Worm (Caenorhabditis elegans): ENCODE data around the gene F55G1.1.

The F55G1.1 gene

ce11 chrIV:7486201-7486947 is 5.2 kb upstream of the F55G1.1 start, which contains the start of the genes his-61 and his-62 (continued):
- TF ChIP-seq dpl-1 (GFP tag; optimal IDR thresholded peaks at IDR 0.05) (peak; percentile 42), D1046.2 (GFP tag; IDR thresholded peaks at IDR 0.05) (0 out of 2 replicates have a peak, but pooled peaks have one; percentile 40), hmg-1.1 (GFP tag; IDR thresholded peaks at IDR 0.05) (peak; percentile 48; the same call in 1 of the 2 replicates), dmd-9 (GFP tag; IDR thresholded peaks at IDR 0.05) (no peak), lin-13 (GFP tag; optimal IDR thresholded peaks at IDR 0.05) (peak; percentile 36), pha-4 (GFP tag; IDR thresholded peaks at IDR 0.05) (peak; percentile 66; the same call in 1 of the 2 replicates), pha-4 (tag; optimal IDR thresholded peaks at IDR 0.05) (no peak), ceh-44 (GFP tag; IDR thresholded peaks at IDR 0.05) (no peak), nhr-41 (GFP tag; IDR thresholded peaks at IDR 0.05) (0 out of 2 replicates have a peak, but pooled peaks have one; percentile 20), saeg-2 (GFP tag; IDR thresholded peaks at IDR 0.05) (0 out of 2 replicates have a peak, but pooled peaks have one; percentile 46), sdz-12 (GFP tag; optimal IDR thresholded peaks at IDR 0.05) (no peak), set-16 (GFP tag; IDR thresholded peaks at IDR 0.05) (peak; percentile 27; the same call in 1 of the 2 replicates), mdl-1 (tag; optimal IDR thresholded peaks at IDR 0.05) (no peak), lin-15B (tag; optimal IDR thresholded peaks at IDR 0.05) (no peak), ZK546.5 (tag; optimal IDR thresholded peaks at IDR 0.05) (no peak), dmd-8 (GFP tag; IDR thresholded peaks at IDR 0.05) (peak; percentile 68; the same call in 1 of the 2 replicates), lim-7 (GFP tag; IDR thresholded peaks at IDR 0.05) (peak; percentile 64), skn-1 (tag; optimal IDR thresholded peaks at IDR 0.05) (no peak), R02D3.7 (tag; optimal IDR thresholded peaks at IDR 0.05) (no peak), Y105C5A.15 (GFP tag; IDR thresholded peaks at IDR 0.05) (no peak), Y48G9A.11 (GFP tag; IDR thresholded peaks at IDR 0.05) (no peak), zip-11 (GFP tag; IDR thresholded peaks at IDR 0.05) (no peak), ctbp-1 (GFP tag; IDR thresholded peaks at IDR 0.05) (no peak), F10B5.3 (tag; optimal IDR thresholded peaks at IDR 0.05) (peak; percentile 72), gei-8 (GFP tag; optimal IDR thresholded peaks at IDR 0.05) (no peak), zfp-2 (tag; optimal IDR thresholded peaks at IDR 0.05) (no peak), daf-19 (GFP tag; conservative IDR thresholded peaks at IDR 0.05) (no peak), hlh-11 (tag; optimal IDR thresholded peaks at IDR 0.05) (peak; percentile 91), tra-1 (GFP tag; IDR thresholded peaks at IDR 0.05) (0 out of 2 replicates have a peak, but pooled peaks have one; percentile 43), daf-8 (GFP tag; IDR thresholded peaks at IDR 0.05) (no peak), nhr-11 (tag; optimal IDR thresholded peaks at IDR 0.05) (no peak), nhr-111 (GFP tag; optimal IDR thresholded peaks at IDR 0.05) (no peak), zfp-3 (GFP tag; conservative IDR thresholded peaks at IDR 0.05) (no peak), ces-1 (GFP tag; optimal IDR thresholded peaks at IDR 0.05) (no peak), duxl-1 (tag; optimal IDR thresholded peaks at IDR 0.05; ENCODE audit: poor library complexity) (peak; percentile 52), ceh-82 (tag; optimal IDR thresholded peaks at IDR 0.05) (no peak), madf-9 (GFP tag; conservative IDR thresholded peaks at IDR 0.05) (no peak), nhr-25 (tag; optimal IDR thresholded peaks at IDR 0.05; ENCODE audit: borderline replicate concordance, insufficient read depth) (peak; percentile 8), ceh-62 (tag; optimal IDR thresholded peaks at IDR 0.05) (no peak), php-3 (GFP tag; IDR thresholded peaks at IDR 0.05) (0 out of 2 replicates have a peak, but pooled peaks have one; percentile 25), nhr-102 (tag; optimal IDR thresholded peaks at IDR 0.05) (peak; percentile 86), egl-27 (tag; optimal IDR thresholded peaks at IDR 0.05) (no peak), nhr-10 (tag; optimal IDR thresholded peaks at IDR 0.05) (peak; percentile 6), mxl-2 (GFP tag; conservative IDR thresholded peaks at IDR 0.05) (no peak), spr-1 (tag; optimal IDR thresholded peaks at IDR 0.05) (no peak), T26A8.4 (GFP tag; IDR thresholded peaks at IDR 0.05) (peak; percentile 70), hlh-30 (tag; optimal IDR thresholded peaks at IDR 0.05; ENCODE audit: insufficient read depth) (peak; percentile 11), jun-1 (tag; optimal IDR thresholded peaks at IDR 0.05) (no peak), lsy-2 (tag; optimal IDR thresholded peaks at IDR 0.05) (peak in 1 of 2 experiments; percentile 79)

All from whole organism, L4 larva.